Fruit fly (Drosophila melanogaster): ENCODE measurements around the gene CG15412.

DNA sequence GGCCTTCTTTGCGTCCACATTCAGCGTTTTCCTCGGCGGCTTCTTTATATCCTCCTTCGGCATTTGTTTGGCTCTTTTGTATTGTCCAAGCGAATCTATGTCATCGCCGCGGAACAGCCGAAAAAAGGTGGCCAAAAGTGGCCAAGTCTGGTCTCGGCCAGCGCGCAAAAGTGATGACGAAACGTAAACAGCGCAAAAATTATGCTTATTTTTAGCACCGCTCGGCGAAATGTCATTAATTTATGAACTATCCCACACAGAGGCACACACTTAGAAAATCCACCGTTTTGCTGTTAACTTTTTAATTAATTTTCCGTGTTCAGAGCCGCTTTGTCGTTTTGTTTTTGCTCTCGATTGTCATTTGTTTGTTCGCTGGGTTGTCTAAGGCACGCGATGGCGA is 4.6 kb downstream of the CG15412 start:
- no peak for TF ChIP-seq CG17806 (tag; optimal IDR thresholded peaks at IDR 0.05)
- no peak for TF ChIP-seq CG4496 (GFP tag; IDR thresholded peaks at IDR 0.05)
- TF ChIP-seq CG14655 (GFP tag; optimal IDR thresholded peaks at IDR 0.05), result no peak

Measured in whole organism, pupa.